Worm (Caenorhabditis elegans) whole organism, L3 larva: ENCODE data around the gene atg-18.

ENCODE experiments used
- ama-1 ChIP-seq: fragments of 150-350 bp; optimal IDR thresholded peaks from 2 replicates; lab custom pipeline; 2018
- daf-12 ChIP-seq: fragments of 150-350 bp; optimal IDR thresholded peaks from 2 replicates; lab custom pipeline; 2014; ENCODE audit warnings: missing biosample characterization, missing genetic modification reagents, missing genetic modification characterization
- egl-27 ChIP-seq: sonication (generic microtip); optimal IDR thresholded peaks from 4 replicates; lab custom pipeline; 2017; ENCODE audit warnings: missing biosample characterization, missing genetic modification reagents, missing genetic modification characterization
- lin-39 ChIP-seq: fragments of 150-350 bp; optimal IDR thresholded peaks from 2 replicates; lab custom pipeline; 2018; ENCODE audit warnings: missing biosample characterization, missing genetic modification reagents, missing genetic modification characterization
- nhr-11 ChIP-seq: fragments of 150-350 bp; optimal IDR thresholded peaks from 2 replicates; lab custom pipeline; 2014; ENCODE audit warnings: missing biosample characterization, missing genetic modification characterization
- nhr-25 ChIP-seq: sonication (generic microtip); optimal IDR thresholded peaks from 2 replicates; lab custom pipeline; 2017; ENCODE audit warnings: missing biosample characterization, missing genetic modification characterization
- nhr-77 ChIP-seq: fragments of 150-350 bp; optimal IDR thresholded peaks from 2 replicates; lab custom pipeline; 2014; ENCODE audit warnings: missing biosample characterization, missing genetic modification characterization
- skn-1 ChIP-seq: fragments of 150-350 bp; optimal IDR thresholded peaks from 2 replicates; lab custom pipeline; 2014; ENCODE audit warnings: missing biosample characterization, missing genetic modification characterization
- unc-39 ChIP-seq: sonication (generic microtip); optimal IDR thresholded peaks from 4 replicates; lab custom pipeline; 2017; ENCODE audit warnings: missing biosample characterization, missing genetic modification characterization

- no peak for TF ChIP-seq ama-1 (lab: Kevin White, UChicago)
- no peak for TF ChIP-seq skn-1 (tag; lab: Kevin White, UChicago)
- TF ChIP-seq nhr-11: no peak
- no peak for TF ChIP-seq nhr-77 (tag; lab: Kevin White, UChicago)
- TF ChIP-seq unc-39: no peak
- no peak for TF ChIP-seq egl-27 (tag; lab: Kevin White, UChicago)
- TF ChIP-seq daf-12 (tag; lab: Kevin White, UChicago): no peak
- TF ChIP-seq nhr-25 (tag; lab: Kevin White, UChicago): peak; percentile 33
- no peak for TF ChIP-seq lin-39 (tag; lab: Kevin White, UChicago)
These were observed 15.4 kb downstream of the atg-18 start for ce11 chrV:8615711-8616110.
